Worm (Caenorhabditis elegans) whole organism, L2 larva: ENCODE results near the gene ZK470.4.

Experiments used
- F13H6.1 ChIP-seq: sonication (generic microtip); optimal IDR thresholded peaks from 2 replicates; lab custom pipeline; 2016; ENCODE audit warnings: missing genetic modification characterization, missing compliant biosample characterization
- R02D3.7 ChIP-seq: fragments of 150-350 bp; optimal IDR thresholded peaks from 2 replicates; lab custom pipeline; 2014; ENCODE audit warnings: missing biosample characterization, missing genetic modification characterization
- alr-1 ChIP-seq: fragments of 150-350 bp; optimal IDR thresholded peaks from 2 replicates; lab custom pipeline; 2014; ENCODE audit warnings: missing biosample characterization, missing genetic modification characterization
- aly-2 ChIP-seq: fragments of 150-350 bp; optimal IDR thresholded peaks from 2 replicates; lab custom pipeline; 2014; ENCODE audit warnings: missing biosample characterization, missing genetic modification characterization
- ama-1 ChIP-seq: fragments of 150-350 bp; optimal IDR thresholded peaks from 2 replicates; lab custom pipeline; 2018; ENCODE audit warnings: inconsistent platforms
- blmp-1 ChIP-seq: sonication (generic microtip); optimal IDR thresholded peaks from 2 replicates; lab custom pipeline; 2017; ENCODE audit warnings: missing genetic modification characterization, mild to moderate bottlenecking, missing compliant biosample characterization, antibody characterized with exemption, moderate library complexity; ENCODE audit not compliant: insufficient read depth
- ceh-16 ChIP-seq: fragments of 150-350 bp; optimal IDR thresholded peaks from 2 replicates; lab custom pipeline; 2014; ENCODE audit warnings: missing biosample characterization, missing genetic modification characterization
- dmd-4 ChIP-seq: sonication (generic microtip); optimal IDR thresholded peaks from 2 replicates; lab custom pipeline; 2017; ENCODE audit warnings: missing biosample characterization, missing genetic modification characterization
- elt-1 ChIP-seq: fragments of 150-350 bp; optimal IDR thresholded peaks from 2 replicates; lab custom pipeline; 2014; ENCODE audit warnings: missing biosample characterization, missing genetic modification characterization
- gmeb-1 ChIP-seq: fragments of 150-350 bp; optimal IDR thresholded peaks from 2 replicates; lab custom pipeline; 2014; ENCODE audit warnings: missing biosample characterization, missing genetic modification characterization
- lin-13 ChIP-seq: fragments of 150-350 bp; optimal IDR thresholded peaks from 2 replicates; lab custom pipeline; 2014; ENCODE audit warnings: missing biosample characterization, missing genetic modification reagents, missing genetic modification characterization
- lsy-2 ChIP-seq, 2 experiments: fragments of 150-350 bp in 1 of 2; sonication (generic microtip) in 1 of 2; optimal IDR thresholded peaks; 2 replicates each; lab custom pipeline; 2014 to 2017; ENCODE audit warnings: missing biosample characterization in 2 of 2, missing genetic modification characterization in 2 of 2
- mab-5 ChIP-seq: fragments of 150-350 bp; optimal IDR thresholded peaks from 2 replicates; lab custom pipeline; 2014; ENCODE audit warnings: missing biosample characterization, missing genetic modification characterization
- mdl-1 ChIP-seq, 2 experiments: fragments of 150-350 bp in 1 of 2; sonication (generic microtip) in 1 of 2; optimal IDR thresholded peaks; 2 replicates each; lab custom pipeline; 2017; ENCODE audit warnings: missing biosample characterization in 2 of 2, missing genetic modification characterization in 2 of 2
- nhr-21 ChIP-seq: fragments of 150-350 bp; optimal IDR thresholded peaks from 2 replicates; lab custom pipeline; 2014; ENCODE audit warnings: missing biosample characterization, missing genetic modification characterization
- nhr-237 ChIP-seq: fragments of 150-350 bp; optimal IDR thresholded peaks from 2 replicates; lab custom pipeline; 2014; ENCODE audit warnings: missing biosample characterization, missing genetic modification characterization
- nhr-25 ChIP-seq: fragments of 150-350 bp; sonication (generic microtip); optimal IDR thresholded peaks from 3 replicates; lab custom pipeline; 2014; ENCODE audit warnings: missing biosample characterization, missing genetic modification characterization
- sma-9 ChIP-seq, 2 experiments: fragments of 150-350 bp in 1 of 2; sonication (generic microtip) in 1 of 2; optimal IDR thresholded peaks; 2 replicates each; lab custom pipeline; 2014 to 2016; ENCODE audit warnings: missing genetic modification characterization in 2 of 2, mild to moderate bottlenecking in 1 of 2, missing biosample characterization in 1 of 2, missing compliant biosample characterization in 1 of 2, missing genetic modification reagents in 1 of 2, moderate library complexity in 1 of 2
- snpc-4 ChIP-seq: fragments of 150-350 bp; optimal IDR thresholded peaks from 2 replicates; lab custom pipeline; 2014; ENCODE audit warnings: missing biosample characterization, missing genetic modification characterization
- unc-55 ChIP-seq: fragments of 150-350 bp; sonication (generic microtip); optimal IDR thresholded peaks from 3 replicates; lab custom pipeline; 2014; ENCODE audit warnings: missing biosample characterization, missing genetic modification reagents, missing genetic modification characterization
- zag-1 ChIP-seq: fragments of 150-350 bp; optimal IDR thresholded peaks from 2 replicates; lab custom pipeline; 2014; ENCODE audit warnings: missing biosample characterization, missing genetic modification characterization
- ztf-1 ChIP-seq: fragments of 200-800 bp; sonication (Bioruptor generic); conservative IDR thresholded peaks from 2 replicates; pipeline ENCODE4 v1.3.6; 2022; ENCODE audit warnings: missing genetic modification characterization, missing compliant biosample characterization
- ztf-11 ChIP-seq: sonication (generic microtip); optimal IDR thresholded peaks from 2 replicates; lab custom pipeline; 2017; ENCODE audit warnings: missing biosample characterization, missing genetic modification characterization

The ZK470.4 gene

ce11 chrX:4104435-4104834, 35.1 kb downstream of the ZK470.4 start, which contains the start of gene R02E4.1:
TSS of gene R02E4.1 (minus strand) at chrX:4104535.
- TF ChIP-seq zag-1 (tag; lab: Kevin White, UChicago) (no peak), nhr-25 (tag; lab: Kevin White, UChicago) (no peak), ceh-16 (tag; lab: Kevin White, UChicago) (no peak), alr-1 (no peak), aly-2 (tag; lab: Kevin White, UChicago) (no peak), R02D3.7 (tag; lab: Kevin White, UChicago) (no peak), elt-1 (no peak)

- TF ChIP-seq lsy-2 (tag; optimal IDR thresholded peaks at IDR 0.05; lab: Kevin White, UChicago): no peak
- TF ChIP-seq ztf-1: no peak
- peak; percentile 85 for TF ChIP-seq snpc-4 (tag; lab: Kevin White, UChicago)
Observed at ce11 chrX:4103071-4103470, 36.5 kb downstream of the ZK470.4 start.

- TF ChIP-seq mdl-1 (tag; optimal IDR thresholded peaks at IDR 0.05; lab: Kevin White, UChicago) (no peak), sma-9 (GFP tag; optimal IDR thresholded peaks at IDR 0.05; lab: Kevin White, UChicago) (no peak), sma-9 (tag; optimal IDR thresholded peaks at IDR 0.05; lab: Kevin White, UChicago) (no peak), gmeb-1 (no peak), nhr-25 (tag; lab: Kevin White, UChicago) (peak; percentile 81), zag-1 (tag; lab: Kevin White, UChicago) (no peak), mab-5 (tag; lab: Kevin White, UChicago) (no peak), F13H6.1 (tag; lab: Kevin White, UChicago) (peak; percentile 45), dmd-4 (tag; lab: Kevin White, UChicago) (no peak), blmp-1 (tag; lab: Kevin White, UChicago) (peak; percentile 5), nhr-21 (tag; lab: Kevin White, UChicago) (peak; percentile 82)
Observed at ce11 chrX:4102075-4102598, 37.4 kb downstream of the ZK470.4 start, which contains the start of gene R02E4.3. TSS of gene R02E4.3 (minus strand) at chrX:4102125.

ce11 chrX:4101213-4101612, 38.4 kb downstream of the ZK470.4 start:
- TF ChIP-seq unc-55 (GFP tag; lab: Kevin White, UChicago) (no peak), ama-1 (lab: Kevin White, UChicago) (peak; percentile 52)

ce11 chrX:4100473-4100872, 39.1 kb downstream of the ZK470.4 start, which contains the start of gene clh-4:
TSS of gene clh-4 (minus strand) at chrX:4100573.
- TF ChIP-seq aly-2 (tag; lab: Kevin White, UChicago) (no peak), alr-1 (no peak), lin-13 (GFP tag; lab: Kevin White, UChicago) (no peak), nhr-25 (tag; lab: Kevin White, UChicago) (no peak), mdl-1 (tag; optimal IDR thresholded peaks at IDR 0.05; lab: Kevin White, UChicago) (no peak), nhr-237 (no peak)

- TF ChIP-seq ztf-11 (tag; lab: Kevin White, UChicago) (no peak), unc-55 (GFP tag; lab: Kevin White, UChicago) (peak; percentile 0), mab-5 (tag; lab: Kevin White, UChicago) (peak; percentile 61)
Observed at ce11 chrX:4094979-4095378, 44.6 kb downstream of the ZK470.4 start.
